Worm (Caenorhabditis elegans) whole organism, early embryonic: ENCODE results near the gene coa-4.
A peak's percentile ranks its signal among the peaks of the same experiment; 100 is the strongest.
"Not testable (repeated sequence)": the region's sequence is repeated elsewhere in the genome, so short reads cannot be mapped to it uniquely, and the experiment has no call there.

Source experiments
- B0310.2 ChIP-seq: sonication (generic microtip); optimal IDR thresholded peaks from 2 replicates; lab custom pipeline; 2016; ENCODE audit warnings: mild to moderate bottlenecking, missing genetic modification characterization, missing compliant biosample characterization
- F13C5.2 ChIP-seq: sonication (generic microtip); optimal IDR thresholded peaks from 2 replicates; lab custom pipeline; 2017; ENCODE audit warnings: mild to moderate bottlenecking, missing genetic modification characterization, inconsistent platforms, missing compliant biosample characterization
- aly-1 ChIP-seq: sonication (generic microtip); optimal IDR thresholded peaks from 2 replicates; lab custom pipeline; 2016; ENCODE audit warnings: missing genetic modification characterization, missing compliant biosample characterization
- ama-1 ChIP-seq: fragments of 150-350 bp; optimal IDR thresholded peaks from 2 replicates; lab custom pipeline; 2014
- ceh-13 ChIP-seq: fragments of 200-800 bp; sonication (Bioruptor generic); optimal IDR thresholded peaks from 2 replicates; lab custom pipeline; 2018; ENCODE audit warnings: mild to moderate bottlenecking, missing genetic modification characterization, missing compliant biosample characterization
- ceh-36 ChIP-seq: sonication (generic microtip); optimal IDR thresholded peaks from 2 replicates; lab custom pipeline; 2016; ENCODE audit warnings: missing genetic modification characterization, inconsistent platforms, missing compliant biosample characterization
- ets-7 ChIP-seq: sonication (generic microtip); optimal IDR thresholded peaks from 2 replicates; lab custom pipeline; 2016; ENCODE audit warnings: missing genotype, missing genetic modification characterization, missing compliant biosample characterization
- flt-1 ChIP-seq: fragments of 200-800 bp; sonication (Bioruptor generic); IDR thresholded peaks from 2 replicates; pipeline ENCODE4 v1.3.6; 2022; ENCODE audit warnings: missing genetic modification characterization, missing compliant biosample characterization
- hmbx-1 ChIP-seq: sonication (generic microtip); optimal IDR thresholded peaks from 2 replicates; lab custom pipeline; 2016; ENCODE audit warnings: mild to moderate bottlenecking, missing genetic modification characterization, missing compliant biosample characterization
- hmg-4 ChIP-seq: fragments of 200-800 bp; sonication (Bioruptor generic); optimal IDR thresholded peaks from 2 replicates; lab custom pipeline; 2018; ENCODE audit warnings: mild to moderate bottlenecking, missing genetic modification characterization, missing compliant biosample characterization
- hnd-1 ChIP-seq: sonication (generic microtip); optimal IDR thresholded peaks from 2 replicates; lab custom pipeline; 2016; ENCODE audit warnings: missing genetic modification characterization, missing compliant biosample characterization
- pes-1 ChIP-seq: fragments of 200-800 bp; sonication (Bioruptor generic); IDR thresholded peaks from 2 replicates; pipeline ENCODE4 v1.3.6; 2022; ENCODE audit warnings: missing genetic modification reagents, missing genetic modification characterization, missing compliant biosample characterization
- scrt-1 ChIP-seq: fragments of 200-800 bp; sonication (Bioruptor generic); IDR thresholded peaks from 2 replicates; pipeline ENCODE4 v1.3.6; 2022; ENCODE audit warnings: missing genetic modification characterization, missing compliant biosample characterization
- sea-1 ChIP-seq: fragments of 200-800 bp; sonication (Bioruptor generic); conservative IDR thresholded peaks from 2 replicates; pipeline ENCODE4 v1.3.6; 2022; ENCODE audit warnings: missing genetic modification characterization, missing compliant biosample characterization
- tbx-11 ChIP-seq: fragments of 200-800 bp; sonication (Bioruptor generic); IDR thresholded peaks from 2 replicates; pipeline ENCODE4 v1.3.6; 2022; ENCODE audit warnings: missing genetic modification characterization, missing compliant biosample characterization
- tbx-37 ChIP-seq: fragments of 200-800 bp; sonication (Bioruptor generic); conservative IDR thresholded peaks from 2 replicates; pipeline ENCODE4 v1.3.6; 2022; ENCODE audit warnings: missing genetic modification reagents, missing genetic modification characterization, missing compliant biosample characterization
- tra-4 ChIP-seq: sonication (generic microtip); optimal IDR thresholded peaks from 2 replicates; lab custom pipeline; 2017; ENCODE audit warnings: missing genetic modification characterization, missing compliant biosample characterization

The coa-4 gene

ce11 chrIV:9318147-9318546, 17.3 kb downstream of the coa-4 start:
- TF ChIP-seq B0310.2 (tag; lab: Kevin White, UChicago) = no peak
- TF ChIP-seq hnd-1 (tag; lab: Kevin White, UChicago) = no peak
- no peak for TF ChIP-seq pes-1

ce11 chrIV:9316068-9316681, 19.2 kb downstream of the coa-4 start, which contains the start of the genes F49C12.9 and rpn-7:
Gene F49C12.9 (minus strand): TSS chrIV:9316215.
Gene rpn-7 (plus strand): TSS chrIV:9316631.
- no peak; the same call in 1 of the 2 replicates for TF ChIP-seq flt-1
- peak; percentile 63 for TF ChIP-seq ets-7
- TF ChIP-seq hmbx-1 = no peak
- peak; percentile 68 for TF ChIP-seq sea-1
- TF ChIP-seq tbx-11 (GFP tag; lab: Robert Waterston, UW) = peak; percentile 62; the same call in 1 of the 2 replicates
- peak; percentile 58 for TF ChIP-seq ceh-36 (tag; lab: Kevin White, UChicago)
- no peak for TF ChIP-seq B0310.2 (tag; lab: Kevin White, UChicago)
- TF ChIP-seq ama-1 (lab: Kevin White, UChicago) = no peak
- TF ChIP-seq scrt-1 (GFP tag; lab: Robert Waterston, UW) = peak; percentile 65; the same call in 1 of the 2 replicates
- peak; percentile 38 for TF ChIP-seq aly-1
- TF ChIP-seq hmg-4 (GFP tag; lab: Kevin White, UChicago) = no peak
- TF ChIP-seq pes-1 = no peak; the same call in 1 of the 2 replicates
- TF ChIP-seq tra-4 (tag; lab: Kevin White, UChicago) = no peak
- TF ChIP-seq tbx-37 (GFP tag; lab: Robert Waterston, UW) = peak; percentile 43; the same call in 1 of the 2 replicates
- TF ChIP-seq hnd-1 (tag; lab: Kevin White, UChicago) = no peak
- TF ChIP-seq F13C5.2 = peak; percentile 91
- TF ChIP-seq ceh-13 (GFP tag; lab: Kevin White, UChicago) = peak; percentile 15

DNA sequence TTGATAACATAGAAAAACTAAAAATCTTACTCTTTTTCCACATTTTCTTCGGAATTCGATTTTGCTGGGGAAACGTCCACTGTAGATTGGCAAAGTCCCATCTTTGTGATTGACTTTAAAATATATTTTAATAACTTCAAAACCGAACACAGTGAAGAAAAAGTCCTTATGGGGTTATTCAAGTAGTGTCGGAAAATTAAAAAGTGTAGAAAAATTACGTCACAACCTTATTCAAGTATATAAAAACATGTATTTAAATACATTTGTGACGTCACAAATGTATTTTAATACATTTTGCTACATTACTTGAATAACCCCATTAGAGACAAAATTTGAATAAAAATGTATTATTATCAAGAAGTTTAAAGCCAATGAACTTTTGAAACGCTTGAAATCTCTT, 22.6 kb downstream of the coa-4 start, which contains the start of gene F49C12.7:
Gene F49C12.7 (minus strand): TSS at position 101 of the 400 bp plus-strand sequence.
- not testable (repeated sequence) for TF ChIP-seq sea-1; ceh-13 (GFP tag; lab: Kevin White, UChicago); hnd-1 (tag; lab: Kevin White, UChicago)

DNA sequence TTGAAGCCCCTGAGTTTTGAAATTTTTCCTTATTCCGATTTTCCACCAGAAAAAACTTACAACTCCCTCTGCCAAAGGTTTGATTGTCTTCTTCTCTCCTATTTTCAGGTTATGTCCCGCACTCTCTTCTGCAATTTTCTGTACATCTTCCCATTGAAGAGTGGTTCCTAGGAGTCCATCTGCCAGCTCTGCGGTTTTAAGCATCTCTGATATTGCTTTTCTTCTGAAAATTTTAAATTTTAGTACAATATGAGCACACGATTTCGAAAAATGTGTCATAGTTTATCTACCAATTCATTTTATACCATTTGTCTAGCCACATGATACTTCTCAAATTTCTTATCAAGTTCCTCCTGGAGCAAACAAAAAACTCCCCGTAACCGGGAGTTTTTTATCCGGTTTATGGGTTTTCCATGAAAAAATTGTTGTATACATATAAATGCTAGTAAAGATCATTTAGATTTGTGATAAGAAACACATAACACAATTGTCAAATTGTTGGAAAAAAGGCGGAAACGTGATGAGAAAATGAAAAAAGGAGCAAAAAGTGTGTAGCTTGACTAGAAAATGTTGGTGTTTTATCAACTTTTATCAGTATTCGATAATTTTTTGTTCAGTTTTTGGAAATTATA, 24.4 kb downstream of the coa-4 start:
- TF ChIP-seq sea-1 (no peak), tbx-37 (GFP tag; lab: Robert Waterston, UW) (no peak), F13C5.2 (no peak), hmbx-1 (no peak), ama-1 (lab: Kevin White, UChicago) (no peak), hnd-1 (tag; lab: Kevin White, UChicago) (no peak)

- TF ChIP-seq ceh-13 (GFP tag; lab: Kevin White, UChicago) (no peak), scrt-1 (GFP tag; lab: Robert Waterston, UW) (no peak), B0310.2 (tag; lab: Kevin White, UChicago) (no peak), hnd-1 (tag; lab: Kevin White, UChicago) (no peak), ets-7 (no peak), sea-1 (no peak), hmg-4 (GFP tag; lab: Kevin White, UChicago) (no peak), tra-4 (tag; lab: Kevin White, UChicago) (no peak), aly-1 (no peak), pes-1 (no peak), flt-1 (no peak)
Measured at ce11 chrIV:9308975-9309374, 26.4 kb downstream of the coa-4 start, which contains the start of gene F49C12.6. Gene F49C12.6 (minus strand): TSS chrIV:9309075.

ce11 chrIV:9304617-9305016, 30.8 kb downstream of the coa-4 start, which contains the start of gene F49C12.5:
Gene F49C12.5 (plus strand): TSS chrIV:9304917.
- no peak for TF ChIP-seq B0310.2 (tag; lab: Kevin White, UChicago)
- no peak for TF ChIP-seq scrt-1 (GFP tag; lab: Robert Waterston, UW)
- TF ChIP-seq ets-7 = no peak
- no peak for TF ChIP-seq ceh-36 (tag; lab: Kevin White, UChicago)
- no peak for TF ChIP-seq aly-1
- TF ChIP-seq hmbx-1 = no peak
- no peak for TF ChIP-seq ama-1 (lab: Kevin White, UChicago)
- TF ChIP-seq tra-4 (tag; lab: Kevin White, UChicago) = no peak
- TF ChIP-seq ceh-13 (GFP tag; lab: Kevin White, UChicago) = no peak
- TF ChIP-seq F13C5.2 = no peak
- no peak for TF ChIP-seq tbx-11 (GFP tag; lab: Robert Waterston, UW)
- TF ChIP-seq tbx-37 (GFP tag; lab: Robert Waterston, UW) = no peak
- TF ChIP-seq sea-1 = no peak
- TF ChIP-seq hnd-1 (tag; lab: Kevin White, UChicago) = no peak
- TF ChIP-seq hmg-4 (GFP tag; lab: Kevin White, UChicago) = no peak
- no peak for TF ChIP-seq pes-1

DNA sequence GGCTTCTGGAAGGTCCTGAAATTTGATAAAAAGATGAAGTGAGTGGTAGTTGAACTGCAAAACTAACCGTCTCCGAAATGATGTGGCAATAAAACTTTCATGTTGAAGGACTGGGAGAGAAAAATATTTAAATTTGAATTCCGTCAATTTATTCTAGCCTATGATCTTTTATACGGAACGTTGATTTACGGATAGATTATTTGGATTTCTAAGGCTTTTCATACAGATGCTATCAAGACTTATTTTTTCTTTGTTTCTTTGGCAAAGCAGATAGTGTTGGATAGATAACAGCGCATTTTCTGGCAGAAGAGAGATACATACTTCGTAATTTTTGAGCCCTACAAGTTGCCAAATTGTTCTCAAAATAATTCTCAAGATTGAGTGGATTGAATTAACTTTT, 31.4 kb downstream of the coa-4 start, which contains the start of gene F49C12.4:
Gene F49C12.4 (minus strand): TSS at position 101 of the 400 bp plus-strand sequence.
- TF ChIP-seq sea-1 (no peak), ceh-13 (GFP tag; lab: Kevin White, UChicago) (no peak), ceh-36 (tag; lab: Kevin White, UChicago) (no peak), hmg-4 (GFP tag; lab: Kevin White, UChicago) (no peak), ama-1 (lab: Kevin White, UChicago) (no peak), flt-1 (no peak), ets-7 (no peak), scrt-1 (GFP tag; lab: Robert Waterston, UW) (no peak), pes-1 (no peak), aly-1 (no peak), B0310.2 (tag; lab: Kevin White, UChicago) (no peak), F13C5.2 (no peak), hmbx-1 (no peak), tbx-37 (GFP tag; lab: Robert Waterston, UW) (no peak), tra-4 (tag; lab: Kevin White, UChicago) (no peak), hnd-1 (tag; lab: Kevin White, UChicago) (no peak), tbx-11 (GFP tag; lab: Robert Waterston, UW) (no peak)
